Fruit fly (Drosophila melanogaster): ENCODE measurements around the gene Obp99a.

- no peak for TF ChIP-seq N (GFP tag; optimal IDR thresholded peaks at IDR 0.05)
- TF ChIP-seq rgr (GFP tag; optimal IDR thresholded peaks at IDR 0.05) = no peak
- TF ChIP-seq ey (GFP tag; optimal IDR thresholded peaks at IDR 0.05) = no peak
- TF ChIP-seq Mio (GFP tag; optimal IDR thresholded peaks at IDR 0.05) = no peak
- TF ChIP-seq pan (optimal IDR thresholded peaks at IDR 0.05) = no peak
- no peak for TF ChIP-seq Vsx2 (GFP tag; optimal IDR thresholded peaks at IDR 0.05; ENCODE audit: partially characterized antibody)
- TF ChIP-seq Abd-B (GFP tag; optimal IDR thresholded peaks at IDR 0.05) = no peak
- TF ChIP-seq psq (GFP tag; optimal IDR thresholded peaks at IDR 0.05) = no peak
- TF ChIP-seq sv (GFP tag; optimal IDR thresholded peaks at IDR 0.05) = no peak
These were observed 2.7 kb upstream of the Obp99a start, which contains the start of the genes ppk20 and ppk30 for dm6 chr3R:29668777-29669176.

Measured in whole organism, wandering third instar larva.